Fruit fly (Drosophila melanogaster) whole organism, embryonic: Measurements from ENCODE around the gene chrb.

Experiments used
- Aef1 ChIP-seq: fragments of 200-800 bp; sonication (Bioruptor generic); IDR thresholded peaks from 3 replicates; pipeline ENCODE4 v1.3.6; 2022; ENCODE audit warnings: missing biosample characterization, missing genetic modification characterization
- CG11085 ChIP-seq: fragments of 200-800 bp; sonication (Bioruptor generic); IDR thresholded peaks from 2 replicates; pipeline ENCODE4 v1.3.6; 2022; ENCODE audit warnings: missing biosample characterization, missing genetic modification characterization
- CG12744 ChIP-seq: fragments of 200-800 bp; sonication (Bioruptor generic); optimal IDR thresholded peaks from 2 replicates; lab custom pipeline; 2016; ENCODE audit warnings: missing biosample characterization, missing genetic modification characterization
- CG12942 ChIP-seq: fragments of 200-800 bp; sonication (Bioruptor generic); optimal IDR thresholded peaks from 3 replicates; lab custom pipeline; 2016; ENCODE audit warnings: missing biosample characterization, missing genetic modification characterization
- CG13296 ChIP-seq: fragments of 200-800 bp; sonication (Bioruptor generic); optimal IDR thresholded peaks from 3 replicates; lab custom pipeline; 2018; ENCODE audit warnings: missing biosample characterization, mild to moderate bottlenecking, missing genetic modification characterization
- CG14050 ChIP-seq: fragments of 200-800 bp; sonication (Bioruptor generic); IDR thresholded peaks from 3 replicates; pipeline ENCODE4 v1.3.6; 2022; ENCODE audit warnings: missing biosample characterization, missing genetic modification characterization
- CG17912 ChIP-seq: fragments of 200-800 bp; sonication (Bioruptor generic); optimal IDR thresholded peaks from 2 replicates; lab custom pipeline; 2018; ENCODE audit warnings: missing biosample characterization, mild to moderate bottlenecking, missing genetic modification characterization
- CG2199 ChIP-seq: fragments of 200-800 bp; sonication (Bioruptor generic); IDR thresholded peaks from 3 replicates; pipeline ENCODE4 v1.3.6; 2022; ENCODE audit warnings: missing biosample characterization, missing genetic modification characterization
- CG2678 ChIP-seq: fragments of 200-800 bp; sonication (Bioruptor generic); optimal IDR thresholded peaks from 3 replicates; lab custom pipeline; 2019; ENCODE audit warnings: missing biosample characterization, mild to moderate bottlenecking, missing genetic modification characterization, moderate library complexity
- CG34376 ChIP-seq: fragments of 200-800 bp; sonication (Bioruptor generic); optimal IDR thresholded peaks from 2 replicates; lab custom pipeline; 2018; ENCODE audit warnings: missing biosample characterization, mild to moderate bottlenecking, missing genetic modification characterization
- CG34422 ChIP-seq: fragments of 200-800 bp; sonication (Bioruptor generic); IDR thresholded peaks from 3 replicates; pipeline ENCODE4 v1.3.6; 2022; ENCODE audit warnings: missing biosample characterization, missing genetic modification characterization
- CG4730 ChIP-seq: fragments of 200-800 bp; sonication (Bioruptor generic); IDR thresholded peaks from 2 replicates; pipeline ENCODE4 v1.3.6; 2022; ENCODE audit warnings: missing biosample characterization, missing genetic modification characterization
- CG7271 ChIP-seq: fragments of 200-800 bp; sonication (Bioruptor generic); optimal IDR thresholded peaks from 2 replicates; lab custom pipeline; 2018; ENCODE audit warnings: missing biosample characterization, mild to moderate bottlenecking, missing genetic modification characterization, moderate library complexity
- CG8281 ChIP-seq: fragments of 200-800 bp; sonication (Bioruptor generic); optimal IDR thresholded peaks from 2 replicates; lab custom pipeline; 2018; ENCODE audit warnings: missing biosample characterization, mild to moderate bottlenecking, missing genetic modification characterization, moderate library complexity
- CG8290 ChIP-seq, 3 experiments: fragments of 200-800 bp; sonication (Bioruptor generic); optimal IDR thresholded peaks; 2 replicates each; lab custom pipeline; 2016 to 2019; ENCODE audit warnings: missing biosample characterization in 3 of 3, missing genetic modification characterization in 3 of 3, mild to moderate bottlenecking in 2 of 3, moderate library complexity in 1 of 3
- CkIIα-i1 ChIP-seq: fragments of 200-800 bp; sonication (Bioruptor generic); IDR thresholded peaks from 2 replicates; pipeline ENCODE4 v1.3.6; 2022; ENCODE audit warnings: missing biosample characterization, missing genetic modification characterization
- CrebB ChIP-seq: fragments of 200-800 bp; sonication (Bioruptor generic); optimal IDR thresholded peaks from 3 replicates; lab custom pipeline; 2018; ENCODE audit warnings: missing biosample characterization, mild to moderate bottlenecking, missing genetic modification characterization
- Dip2 ChIP-seq: fragments of 200-800 bp; sonication (Bioruptor generic); IDR thresholded peaks from 2 replicates; pipeline ENCODE4 v1.3.6; 2022; ENCODE audit warnings: missing biosample characterization, missing genetic modification characterization
- Dll ChIP-seq: fragments of 200-800 bp; sonication (Bioruptor generic); IDR thresholded peaks from 4 replicates; pipeline ENCODE4 v1.3.6; 2022; ENCODE audit warnings: missing biosample characterization, missing genetic modification characterization; ENCODE audit not compliant: partially characterized antibody
- Dp ChIP-seq: fragments of 200-800 bp; sonication (Bioruptor generic); optimal IDR thresholded peaks from 2 replicates; lab custom pipeline; 2018; ENCODE audit warnings: missing biosample characterization, mild to moderate bottlenecking, missing genetic modification characterization, moderate library complexity
- ERR ChIP-seq: fragments of 200-800 bp; sonication (Bioruptor generic); optimal IDR thresholded peaks from 2 replicates; lab custom pipeline; 2016; ENCODE audit warnings: missing biosample characterization, missing genetic modification characterization
- Fer3 ChIP-seq: fragments of 200-800 bp; sonication (Bioruptor generic); optimal IDR thresholded peaks from 2 replicates; lab custom pipeline; 2018; ENCODE audit warnings: missing biosample characterization, mild to moderate bottlenecking, missing genetic modification characterization, moderate library complexity
- HLH4C ChIP-seq: fragments of 200-800 bp; sonication (Bioruptor generic); IDR thresholded peaks from 3 replicates; pipeline ENCODE4 v1.3.6; 2022; ENCODE audit warnings: missing biosample characterization, missing genetic modification characterization; ENCODE audit not compliant: partially characterized antibody
- HmgD ChIP-seq: fragments of 200-800 bp; sonication (Bioruptor generic); optimal IDR thresholded peaks from 3 replicates; lab custom pipeline; 2016; ENCODE audit warnings: missing biosample characterization, missing genetic modification characterization
- Hr51 ChIP-seq, 2 experiments: fragments of 200-800 bp; sonication (Bioruptor generic); optimal IDR thresholded peaks; 2 replicates in 1 of 2; 3 replicates in 1 of 2; lab custom pipeline; 2016 to 2018; ENCODE audit warnings: missing biosample characterization in 2 of 2, missing genetic modification characterization in 2 of 2, mild to moderate bottlenecking in 1 of 2, moderate library complexity in 1 of 2
- Optix ChIP-seq: fragments of 200-800 bp; sonication (Bioruptor generic); IDR thresholded peaks from 3 replicates; pipeline ENCODE4 v1.3.6; 2022; ENCODE audit warnings: missing biosample characterization, missing genetic modification characterization
- Rfx ChIP-seq: fragments of 200-800 bp; sonication (Bioruptor generic); IDR thresholded peaks from 2 replicates; pipeline ENCODE4 v1.3.6; 2022; ENCODE audit warnings: missing biosample characterization, missing genetic modification characterization
- Six4 ChIP-seq: fragments of 200-800 bp; sonication (Bioruptor generic); optimal IDR thresholded peaks from 2 replicates; lab custom pipeline; 2016; ENCODE audit warnings: missing biosample characterization, missing genetic modification characterization
- Sox102F ChIP-seq: fragments of 200-800 bp; sonication (Bioruptor generic); optimal IDR thresholded peaks from 2 replicates; lab custom pipeline; 2018; ENCODE audit warnings: missing biosample characterization, mild to moderate bottlenecking, missing genetic modification characterization, moderate library complexity
- al ChIP-seq: fragments of 200-800 bp; sonication (Bioruptor generic); IDR thresholded peaks from 2 replicates; pipeline ENCODE4 v1.3.6; 2022; ENCODE audit warnings: missing biosample characterization, missing genetic modification characterization
- ash1 ChIP-seq: fragments of 200-800 bp; sonication (Bioruptor generic); optimal IDR thresholded peaks from 2 replicates; lab custom pipeline; 2018; ENCODE audit warnings: missing biosample characterization, mild to moderate bottlenecking, missing genetic modification characterization
- cato ChIP-seq: fragments of 200-800 bp; sonication (Bioruptor generic); optimal IDR thresholded peaks from 2 replicates; lab custom pipeline; 2016; ENCODE audit warnings: missing biosample characterization, missing genetic modification characterization, borderline replicate concordance
- ci ChIP-seq: fragments of 200-800 bp; sonication (Bioruptor generic); IDR thresholded peaks from 3 replicates; pipeline ENCODE4 v1.3.6; 2022; ENCODE audit warnings: missing biosample characterization, missing genetic modification characterization
- ems ChIP-seq: fragments of 200-800 bp; sonication (Bioruptor generic); optimal IDR thresholded peaks from 3 replicates; lab custom pipeline; 2016; ENCODE audit warnings: missing biosample characterization, missing genetic modification characterization
- eve ChIP-seq, 2 experiments: fragments of >200 bp; optimal IDR thresholded peaks; 2 replicates each; lab custom pipeline; 2017; ENCODE audit warnings: missing biosample characterization in 2 of 2, missing genetic modification characterization in 2 of 2
- fru ChIP-seq: fragments of >200 bp; optimal IDR thresholded peaks from 2 replicates; lab custom pipeline; 2017
- ftz-f1 ChIP-seq: fragments of 200-800 bp; sonication (Bioruptor generic); optimal IDR thresholded peaks from 2 replicates; lab custom pipeline; 2016; ENCODE audit warnings: missing biosample characterization, missing genetic modification characterization
- grau ChIP-seq: fragments of 200-800 bp; optimal IDR thresholded peaks from 3 replicates; lab custom pipeline; 2019; ENCODE audit warnings: missing biosample characterization, mild to moderate bottlenecking, missing genetic modification characterization, moderate library complexity
- gsb ChIP-seq: fragments of 200-800 bp; sonication (Bioruptor generic); IDR thresholded peaks from 2 replicates; pipeline ENCODE4 v1.3.6; 2022; ENCODE audit warnings: missing biosample characterization, missing genetic modification characterization
- gsb-n ChIP-seq: fragments of 200-800 bp; sonication (Bioruptor generic); optimal IDR thresholded peaks from 3 replicates; lab custom pipeline; 2018; ENCODE audit warnings: missing biosample characterization, mild to moderate bottlenecking, missing genetic modification characterization
- gt ChIP-seq: fragments of 200-800 bp; sonication (Bioruptor generic); IDR thresholded peaks from 2 replicates; pipeline ENCODE4 v1.3.6; 2022; ENCODE audit warnings: missing biosample characterization, missing genetic modification characterization
- h ChIP-seq: fragments of >200 bp; optimal IDR thresholded peaks from 2 replicates; lab custom pipeline; 2017
- hb ChIP-seq: fragments of 200-800 bp; sonication (Bioruptor generic); IDR thresholded peaks from 3 replicates; pipeline ENCODE4 v1.3.6; 2022; ENCODE audit warnings: missing biosample characterization, missing genetic modification characterization; ENCODE audit not compliant: partially characterized antibody
- kah ChIP-seq: fragments of 200-800 bp; sonication (Bioruptor generic); optimal IDR thresholded peaks from 2 replicates; lab custom pipeline; 2018; ENCODE audit warnings: missing biosample characterization, mild to moderate bottlenecking, missing genetic modification characterization
- ken ChIP-seq: fragments of 200-800 bp; sonication (Bioruptor generic); IDR thresholded peaks from 3 replicates; pipeline ENCODE4 v1.3.6; 2022; ENCODE audit warnings: missing biosample characterization, missing genetic modification characterization
- nerfin-2 ChIP-seq: fragments of 200-800 bp; sonication (Bioruptor generic); IDR thresholded peaks from 2 replicates; pipeline ENCODE4 v1.3.6; 2022; ENCODE audit warnings: missing biosample characterization, missing genetic modification characterization; ENCODE audit not compliant: partially characterized antibody
- odd ChIP-seq: fragments of 200-800 bp; sonication (Bioruptor generic); optimal IDR thresholded peaks from 2 replicates; lab custom pipeline; 2017; ENCODE audit warnings: missing biosample characterization, mild to moderate bottlenecking, missing genetic modification characterization
- pan ChIP-seq, 4 experiments: fragments of >200 bp in 3 of 4; fragments of 200-800 bp in 1 of 4; sonication (Bioruptor generic) in 1 of 4; optimal IDR thresholded peaks in 3 of 4; IDR thresholded peaks in 1 of 4; 2 replicates each; pipeline versions ENCODE4 v1.3.6 to Lab custom; 2017 to 2022; ENCODE audit warnings: missing biosample characterization in 2 of 4, missing genetic modification characterization in 2 of 4, mixed read lengths in 1 of 4
- pzg ChIP-seq: fragments of 200-800 bp; sonication (Bioruptor generic); optimal IDR thresholded peaks from 3 replicates; lab custom pipeline; 2018; ENCODE audit warnings: missing biosample characterization, mild to moderate bottlenecking, missing genetic modification characterization, moderate library complexity
- scrt ChIP-seq: fragments of 200-800 bp; sonication (Bioruptor generic); optimal IDR thresholded peaks from 2 replicates; lab custom pipeline; 2018; ENCODE audit warnings: missing biosample characterization, mild to moderate bottlenecking, missing genetic modification characterization, moderate library complexity
- slp2 ChIP-seq: fragments of 200-800 bp; sonication (Bioruptor generic); optimal IDR thresholded peaks from 2 replicates; lab custom pipeline; 2016; ENCODE audit warnings: missing biosample characterization, missing genetic modification characterization

Gene chrb

dm6 chr3L:11465371-11465914 lies 21.9 kb upstream of the chrb start, which contains the start of gene Fum3:
TSS of gene Fum3 (minus strand) at chr3L:11465864.
- TF ChIP-seq CG2199 (GFP tag; lab: Robert Waterston, UW), result no peak
- TF ChIP-seq Aef1 (GFP tag; lab: Robert Waterston, UW), result no peak
- no peak for TF ChIP-seq gt (GFP tag; lab: Robert Waterston, UW)
- no peak for TF ChIP-seq CG13296
- no peak for TF ChIP-seq CG12744 (GFP tag; lab: Kevin White, UChicago)
- TF ChIP-seq Fer3, result no peak
- TF ChIP-seq al (GFP tag; lab: Robert Waterston, UW), result no peak
- no peak for TF ChIP-seq Hr51 (GFP tag; optimal IDR thresholded peaks at IDR 0.05; lab: Kevin White, UChicago)
- TF ChIP-seq CrebB (tag; lab: Kevin White, UChicago), result no peak
- TF ChIP-seq nerfin-2 (GFP tag; lab: Robert Waterston, UW), result no peak
- TF ChIP-seq hb, result no peak
- no peak for TF ChIP-seq pzg (GFP tag; lab: Kevin White, UChicago)
- TF ChIP-seq cato (GFP tag; lab: Kevin White, UChicago), result no peak
- TF ChIP-seq Dp, result no peak
- TF ChIP-seq CG14050 (GFP tag; lab: Robert Waterston, UW), result no peak
- TF ChIP-seq ftz-f1 (GFP tag; lab: Kevin White, UChicago), result no peak
- TF ChIP-seq Optix (GFP tag; lab: Robert Waterston, UW), result no peak
- TF ChIP-seq CG2678, result peak; percentile 21
- no peak for TF ChIP-seq ems (GFP tag; lab: Kevin White, UChicago)
- no peak for TF ChIP-seq fru (lab: Kevin White, UChicago)
- TF ChIP-seq CG12942 (GFP tag; lab: Kevin White, UChicago), result no peak
- no peak for TF ChIP-seq CkIIα-i1 (GFP tag; lab: Robert Waterston, UW)
- TF ChIP-seq Dll (GFP tag; lab: Robert Waterston, UW), result no peak
- no peak for TF ChIP-seq pan (optimal IDR thresholded peaks at IDR 0.05; lab: Kevin White, UChicago)
- peak in 1 of 2 experiments; percentile 30 for TF ChIP-seq pan (GFP tag; optimal IDR thresholded peaks at IDR 0.05 in 1 of 2, IDR thresholded peaks at IDR 0.05 in 1 of 2)
- no peak for TF ChIP-seq CG11085 (GFP tag; lab: Robert Waterston, UW)
- no peak for TF ChIP-seq gsb-n (tag; lab: Kevin White, UChicago)
- TF ChIP-seq CG34422 (GFP tag; lab: Robert Waterston, UW), result no peak
- no peak for TF ChIP-seq odd (GFP tag; lab: Kevin White, UChicago)
- TF ChIP-seq grau, result peak; percentile 11
- no peak for TF ChIP-seq gsb
- TF ChIP-seq CG8290 (GFP tag; optimal IDR thresholded peaks at IDR 0.05; lab: Kevin White, UChicago), result no peak
- no peak for TF ChIP-seq CG8290 (tag; optimal IDR thresholded peaks at IDR 0.05; lab: Kevin White, UChicago)
- no peak for TF ChIP-seq CG8281
- TF ChIP-seq ken (GFP tag; lab: Robert Waterston, UW), result no peak
- no peak for TF ChIP-seq scrt (GFP tag; lab: Kevin White, UChicago)
- TF ChIP-seq h (lab: Kevin White, UChicago), result no peak
- no peak for TF ChIP-seq Sox102F (GFP tag; lab: Kevin White, UChicago)
- no peak for TF ChIP-seq CG17912
- no peak for TF ChIP-seq CG4730
- TF ChIP-seq CG7271, result peak; percentile 59
- no peak for TF ChIP-seq ash1 (GFP tag; lab: Kevin White, UChicago)
- TF ChIP-seq kah, result no peak
- no peak for TF ChIP-seq Dip2 (GFP tag; lab: Robert Waterston, UW)
- no peak for TF ChIP-seq ERR (GFP tag; lab: Kevin White, UChicago)
- peak; percentile 54; the same call in 2 of the 3 replicates for TF ChIP-seq ci (GFP tag; lab: Robert Waterston, UW)
- no peak for TF ChIP-seq eve (GFP tag; optimal IDR thresholded peaks at IDR 0.05; lab: Kevin White, UChicago)
- no peak for TF ChIP-seq Six4 (GFP tag; lab: Kevin White, UChicago)
- no peak for TF ChIP-seq CG34376
- no peak for TF ChIP-seq HLH4C
- no peak for TF ChIP-seq HmgD (GFP tag; lab: Kevin White, UChicago)
- no peak for TF ChIP-seq slp2 (GFP tag; lab: Kevin White, UChicago)
- no peak; the same call in 1 of the 2 replicates for TF ChIP-seq Rfx (GFP tag; lab: Robert Waterston, UW)
